Fruit fly (Drosophila melanogaster) whole organism, embryonic: Measurements from ENCODE around the gene CG44005.
A peak's percentile ranks its signal among the peaks of the same experiment; 100 is the strongest.

ENCODE experiments used
- B-H2 ChIP-seq: fragments of 200-800 bp; sonication (Bioruptor generic); optimal IDR thresholded peaks from 2 replicates; lab custom pipeline; 2018; ENCODE audit warnings: missing biosample characterization, mild to moderate bottlenecking, missing genetic modification characterization
- Blimp-1 ChIP-seq: fragments of 200-800 bp; sonication (Bioruptor generic); optimal IDR thresholded peaks from 3 replicates; lab custom pipeline; 2018; ENCODE audit warnings: missing biosample characterization, missing genetic modification characterization, mild to moderate bottlenecking, moderate library complexity, missing genetic modification reagents
- CG10321 ChIP-seq: fragments of 200-800 bp; sonication (Bioruptor generic); IDR thresholded peaks from 2 replicates; pipeline ENCODE4 v1.3.6; 2022; ENCODE audit warnings: missing biosample characterization, missing genetic modification characterization
- CG10979 ChIP-seq: fragments of 200-800 bp; sonication (Bioruptor generic); optimal IDR thresholded peaks from 2 replicates; lab custom pipeline; 2018; ENCODE audit warnings: missing biosample characterization, mild to moderate bottlenecking, missing genetic modification characterization, moderate library complexity
- CG14050 ChIP-seq: fragments of 200-800 bp; sonication (Bioruptor generic); IDR thresholded peaks from 3 replicates; pipeline ENCODE4 v1.3.6; 2022; ENCODE audit warnings: missing biosample characterization, missing genetic modification characterization
- CG14441 ChIP-seq: fragments of 200-800 bp; sonication (Bioruptor generic); IDR thresholded peaks from 2 replicates; pipeline ENCODE4 v1.3.6; 2022; ENCODE audit warnings: missing biosample characterization, missing genetic modification characterization
- CG16863 ChIP-seq: fragments of 200-800 bp; sonication (Bioruptor generic); optimal IDR thresholded peaks from 3 replicates; lab custom pipeline; 2016; ENCODE audit warnings: missing biosample characterization, missing genetic modification characterization
- CG17359 ChIP-seq: fragments of 200-800 bp; sonication (Bioruptor generic); optimal IDR thresholded peaks from 3 replicates; lab custom pipeline; 2018; ENCODE audit warnings: missing biosample characterization, mild to moderate bottlenecking, missing genetic modification characterization, moderate library complexity
- CG31365 ChIP-seq: fragments of 200-800 bp; sonication (Bioruptor generic); optimal IDR thresholded peaks from 2 replicates; lab custom pipeline; 2018; ENCODE audit warnings: missing biosample characterization, mild to moderate bottlenecking, missing genetic modification characterization
- CG32772 ChIP-seq: fragments of 200-800 bp; sonication (Bioruptor generic); IDR thresholded peaks from 2 replicates; pipeline ENCODE4 v1.3.6; 2022; ENCODE audit warnings: missing biosample characterization, missing genetic modification characterization
- CG4424 ChIP-seq: fragments of 200-800 bp; sonication (Bioruptor generic); optimal IDR thresholded peaks from 3 replicates; lab custom pipeline; 2016; ENCODE audit warnings: missing biosample characterization, missing genetic modification characterization
- CG4707 ChIP-seq: fragments of 200-800 bp; sonication (Bioruptor generic); optimal IDR thresholded peaks from 2 replicates; lab custom pipeline; 2018; ENCODE audit warnings: missing biosample characterization, mild to moderate bottlenecking, missing genetic modification characterization, moderate library complexity
- CG6175 ChIP-seq: fragments of 200-800 bp; sonication (Bioruptor generic); IDR thresholded peaks from 3 replicates; pipeline ENCODE4 v1.3.6; 2022; ENCODE audit warnings: missing biosample characterization, missing genetic modification characterization
- CG6791 ChIP-seq: fragments of 200-800 bp; sonication (Bioruptor generic); IDR thresholded peaks from 3 replicates; pipeline ENCODE4 v1.3.6; 2022; ENCODE audit warnings: missing biosample characterization, missing genetic modification characterization; ENCODE audit not compliant: partially characterized antibody
- CG7928 ChIP-seq: fragments of 200-800 bp; sonication (Bioruptor generic); optimal IDR thresholded peaks from 2 replicates; lab custom pipeline; 2017; ENCODE audit warnings: missing biosample characterization, mild to moderate bottlenecking, missing genetic modification characterization
- CG9437 ChIP-seq: fragments of 200-800 bp; sonication (Bioruptor generic); optimal IDR thresholded peaks from 2 replicates; lab custom pipeline; 2018; ENCODE audit warnings: missing biosample characterization, mild to moderate bottlenecking, missing genetic modification characterization
- CG9727 ChIP-seq: fragments of 200-800 bp; sonication (Bioruptor generic); optimal IDR thresholded peaks from 3 replicates; lab custom pipeline; 2017; ENCODE audit warnings: missing biosample characterization, mild to moderate bottlenecking, missing genetic modification characterization
- D ChIP-seq, 2 experiments: fragments of 200-800 bp in 1 of 2; fragments of >200 bp in 1 of 2; sonication (Bioruptor generic) in 1 of 2; optimal IDR thresholded peaks; 2 replicates in 1 of 2; 3 replicates in 1 of 2; lab custom pipeline; 2017; ENCODE audit warnings: mild to moderate bottlenecking in 1 of 2, missing biosample characterization in 1 of 2, missing genetic modification characterization in 1 of 2, missing genetic modification reagents in 1 of 2
- Dp ChIP-seq: fragments of 200-800 bp; sonication (Bioruptor generic); optimal IDR thresholded peaks from 2 replicates; lab custom pipeline; 2018; ENCODE audit warnings: missing biosample characterization, mild to moderate bottlenecking, missing genetic modification characterization, moderate library complexity
- H15 ChIP-seq: fragments of 200-800 bp; sonication (Bioruptor generic); IDR thresholded peaks from 3 replicates; pipeline ENCODE4 v1.3.6; 2022; ENCODE audit warnings: missing biosample characterization, missing genetic modification characterization
- HHEX ChIP-seq: fragments of 200-800 bp; sonication (Bioruptor generic); optimal IDR thresholded peaks from 3 replicates; lab custom pipeline; 2017; ENCODE audit warnings: missing biosample characterization, mild to moderate bottlenecking, missing genetic modification characterization, missing genetic modification reagents
- HmgD ChIP-seq: fragments of 200-800 bp; sonication (Bioruptor generic); optimal IDR thresholded peaks from 3 replicates; lab custom pipeline; 2016; ENCODE audit warnings: missing biosample characterization, missing genetic modification characterization
- HmgZ ChIP-seq: fragments of 200-800 bp; sonication (Bioruptor generic); optimal IDR thresholded peaks from 2 replicates; lab custom pipeline; 2018; ENCODE audit warnings: missing biosample characterization, mild to moderate bottlenecking, missing genetic modification characterization
- Hmx ChIP-seq: fragments of 200-800 bp; sonication (Bioruptor generic); optimal IDR thresholded peaks from 2 replicates; lab custom pipeline; 2016; ENCODE audit warnings: missing biosample characterization, missing genetic modification characterization
- Hr3 ChIP-seq: fragments of 200-800 bp; sonication (Bioruptor generic); optimal IDR thresholded peaks from 3 replicates; lab custom pipeline; 2016; ENCODE audit warnings: missing biosample characterization, missing genetic modification characterization
- Hr51 ChIP-seq, 2 experiments: fragments of 200-800 bp; sonication (Bioruptor generic); optimal IDR thresholded peaks; 2 replicates in 1 of 2; 3 replicates in 1 of 2; lab custom pipeline; 2016 to 2018; ENCODE audit warnings: missing biosample characterization in 2 of 2, missing genetic modification characterization in 2 of 2, mild to moderate bottlenecking in 1 of 2, moderate library complexity in 1 of 2
- MESR4 ChIP-seq: fragments of 200-800 bp; sonication (Bioruptor generic); optimal IDR thresholded peaks from 2 replicates; lab custom pipeline; 2018; ENCODE audit warnings: missing biosample characterization, mild to moderate bottlenecking, missing genetic modification characterization, moderate library complexity
- Mes4 ChIP-seq: fragments of 200-800 bp; sonication (Bioruptor generic); optimal IDR thresholded peaks from 2 replicates; lab custom pipeline; 2016; ENCODE audit warnings: missing biosample characterization, missing genetic modification characterization
- Myb ChIP-seq: fragments of 200-800 bp; sonication (Bioruptor generic); optimal IDR thresholded peaks from 2 replicates; lab custom pipeline; 2016; ENCODE audit warnings: missing biosample characterization, missing genetic modification characterization
- Nf-YC ChIP-seq: fragments of 200-800 bp; optimal IDR thresholded peaks from 3 replicates; lab custom pipeline; 2019; ENCODE audit warnings: missing biosample characterization, mild to moderate bottlenecking, missing genetic modification characterization, moderate library complexity
- Six4 ChIP-seq: fragments of 200-800 bp; sonication (Bioruptor generic); optimal IDR thresholded peaks from 2 replicates; lab custom pipeline; 2016; ENCODE audit warnings: missing biosample characterization, missing genetic modification characterization
- Sox102F ChIP-seq: fragments of 200-800 bp; sonication (Bioruptor generic); optimal IDR thresholded peaks from 2 replicates; lab custom pipeline; 2018; ENCODE audit warnings: missing biosample characterization, mild to moderate bottlenecking, missing genetic modification characterization, moderate library complexity
- TFAM ChIP-seq: fragments of 200-800 bp; sonication (Bioruptor generic); optimal IDR thresholded peaks from 2 replicates; lab custom pipeline; 2017; ENCODE audit warnings: missing biosample characterization, missing genetic modification characterization, inconsistent platforms
- cg ChIP-seq: fragments of 200-800 bp; sonication (Bioruptor generic); optimal IDR thresholded peaks from 3 replicates; lab custom pipeline; 2019; ENCODE audit warnings: missing biosample characterization, mild to moderate bottlenecking, missing genetic modification characterization, moderate library complexity
- croc ChIP-seq: fragments of 200-800 bp; sonication (Bioruptor generic); conservative IDR thresholded peaks from 3 replicates; pipeline ENCODE4 v1.3.6; 2022; ENCODE audit warnings: missing biosample characterization, missing genetic modification characterization
- cwo ChIP-seq: fragments of 200-800 bp; sonication (Bioruptor generic); optimal IDR thresholded peaks from 3 replicates; lab custom pipeline; 2017; ENCODE audit warnings: missing biosample characterization, missing genetic modification characterization, mild to moderate bottlenecking, moderate library complexity, missing genetic modification reagents
- fd3F ChIP-seq: fragments of 200-800 bp; sonication (Bioruptor generic); optimal IDR thresholded peaks from 2 replicates; lab custom pipeline; 2018; ENCODE audit warnings: missing biosample characterization, mild to moderate bottlenecking, missing genetic modification characterization, moderate library complexity
- fru ChIP-seq: fragments of >200 bp; optimal IDR thresholded peaks from 2 replicates; lab custom pipeline; 2017
- inv ChIP-seq: fragments of 200-800 bp; sonication (Bioruptor generic); IDR thresholded peaks from 2 replicates; pipeline ENCODE4 v1.3.6; 2022; ENCODE audit warnings: missing biosample characterization, missing genetic modification characterization; ENCODE audit not compliant: partially characterized antibody
- mld ChIP-seq: fragments of 200-800 bp; sonication (Bioruptor generic); IDR thresholded peaks from 3 replicates; pipeline ENCODE4 v1.3.6; 2022; ENCODE audit warnings: missing biosample characterization, missing genetic modification characterization; ENCODE audit not compliant: partially characterized antibody
- repo ChIP-seq: fragments of 200-800 bp; sonication (Bioruptor generic); optimal IDR thresholded peaks from 2 replicates; lab custom pipeline; 2016; ENCODE audit warnings: missing biosample characterization, missing genetic modification characterization
- rib ChIP-seq: fragments of 200-800 bp; sonication (Bioruptor generic); IDR thresholded peaks from 2 replicates; pipeline ENCODE4 v1.3.6; 2022; ENCODE audit warnings: missing biosample characterization, missing genetic modification characterization
- run ChIP-seq: fragments of 200-800 bp; sonication (Bioruptor generic); optimal IDR thresholded peaks from 3 replicates; lab custom pipeline; 2018; ENCODE audit warnings: missing biosample characterization, mild to moderate bottlenecking, missing genetic modification characterization
- sima ChIP-seq: fragments of 200-800 bp; sonication (Bioruptor generic); optimal IDR thresholded peaks from 2 replicates; lab custom pipeline; 2016; ENCODE audit warnings: missing biosample characterization, missing genetic modification characterization
- sug ChIP-seq: fragments of 200-800 bp; optimal IDR thresholded peaks from 2 replicates; lab custom pipeline; 2019; ENCODE audit warnings: missing biosample characterization, mild to moderate bottlenecking, missing genetic modification characterization, moderate library complexity
- tio ChIP-seq: fragments of 200-800 bp; sonication (Bioruptor generic); optimal IDR thresholded peaks from 2 replicates; lab custom pipeline; 2017; ENCODE audit warnings: missing biosample characterization, missing genetic modification characterization, inconsistent platforms
- tna ChIP-seq: fragments of 200-800 bp; sonication (Bioruptor generic); IDR thresholded peaks from 2 replicates; pipeline ENCODE4 v1.3.6; 2022; ENCODE audit warnings: missing biosample characterization, missing genetic modification characterization; ENCODE audit not compliant: partially characterized antibody

Gene CG44005

dm6 chr3L:18106021-18106944, 34.4 kb upstream of the CG44005 start, which contains the start of the genes CG13698 and mRpS26 (continued):
- no peak for TF ChIP-seq CG10321 (GFP tag; lab: Robert Waterston, UW)
- TF ChIP-seq croc (GFP tag; lab: Robert Waterston, UW) = peak; percentile 22; the same call in 1 of the 3 replicates
- TF ChIP-seq CG6175 (GFP tag; lab: Robert Waterston, UW) = no peak
- TF ChIP-seq MESR4 (GFP tag; lab: Kevin White, UChicago) = peak; percentile 91
- TF ChIP-seq sima = no peak
- TF ChIP-seq inv (GFP tag; lab: Robert Waterston, UW) = peak; percentile 44; the same call in 1 of the 2 replicates
- peak; percentile 83 for TF ChIP-seq sug (tag; lab: Kevin White, UChicago)
- no peak for TF ChIP-seq mld (GFP tag; lab: Robert Waterston, UW)
- peak; percentile 10 for TF ChIP-seq repo (GFP tag; lab: Kevin White, UChicago)
- TF ChIP-seq HHEX = peak; percentile 56
- TF ChIP-seq CG16863 (GFP tag; lab: Kevin White, UChicago) = peak; percentile 7
- peak; percentile 78 for TF ChIP-seq Nf-YC (tag; lab: Kevin White, UChicago)
- TF ChIP-seq CG6791 (GFP tag; lab: Robert Waterston, UW) = peak; percentile 60; the same call in 2 of the 3 replicates
- TF ChIP-seq CG14050 (GFP tag; lab: Robert Waterston, UW) = peak; percentile 50; the same call in 2 of the 3 replicates
- TF ChIP-seq CG7928 = peak; percentile 24
- peak; percentile 7 for TF ChIP-seq Dp (GFP tag; lab: Kevin White, UChicago)
- peak; percentile 68 for TF ChIP-seq CG9727 (GFP tag; lab: Kevin White, UChicago)
- peak; percentile 72 for TF ChIP-seq CG4424 (GFP tag; lab: Kevin White, UChicago)
- peak; percentile 66 for TF ChIP-seq Six4 (GFP tag; lab: Kevin White, UChicago)
- TF ChIP-seq CG32772 (GFP tag; lab: Robert Waterston, UW) = peak; percentile 42; the same call in 1 of the 2 replicates
- TF ChIP-seq CG14441 = peak; percentile 37
- peak; percentile 52 for TF ChIP-seq CG10979 (tag; lab: Kevin White, UChicago)
- TF ChIP-seq Hr3 = peak; percentile 73
- TF ChIP-seq HmgD = peak; percentile 25
- TF ChIP-seq Myb (GFP tag; lab: Kevin White, UChicago) = peak; percentile 67
- TF ChIP-seq tio (GFP tag; lab: Kevin White, UChicago) = peak; percentile 59
- no peak for TF ChIP-seq CG31365 (tag; lab: Kevin White, UChicago)
- no peak for TF ChIP-seq run (tag; lab: Kevin White, UChicago)
- TF ChIP-seq fru (lab: Kevin White, UChicago) = no peak
- TF ChIP-seq D (optimal IDR thresholded peaks at IDR 0.05; lab: Kevin White, UChicago) = no peak
- no peak for TF ChIP-seq D (GFP tag; optimal IDR thresholded peaks at IDR 0.05; lab: Kevin White, UChicago)
- peak; percentile 64 for TF ChIP-seq CG9437
- TF ChIP-seq Hr51 (GFP tag; optimal IDR thresholded peaks at IDR 0.05; lab: Kevin White, UChicago) = peak; percentile 29 to 73
- peak; percentile 53 for TF ChIP-seq cwo (GFP tag; lab: Kevin White, UChicago)
- no peak for TF ChIP-seq TFAM
- TF ChIP-seq HmgZ (tag; lab: Kevin White, UChicago) = peak; percentile 60
- TF ChIP-seq CG17359 = peak; percentile 61
- peak; percentile 72 for TF ChIP-seq Sox102F (GFP tag; lab: Kevin White, UChicago)
- TF ChIP-seq CG4707 = no peak
- peak; percentile 68 for TF ChIP-seq fd3F
- no peak for TF ChIP-seq cg (GFP tag; lab: Kevin White, UChicago)
- no peak for TF ChIP-seq Mes4 (GFP tag; lab: Kevin White, UChicago)
- no peak for TF ChIP-seq Hmx (GFP tag; lab: Kevin White, UChicago)
- TF ChIP-seq tna (GFP tag; lab: Robert Waterston, UW) = no peak; the same call in 1 of the 2 replicates
- peak; percentile 68 for TF ChIP-seq B-H2 (GFP tag; lab: Kevin White, UChicago)
- TF ChIP-seq H15 = 0 out of 3 replicates have a peak, but pooled peaks have one; percentile 39
- TF ChIP-seq Blimp-1 (GFP tag; lab: Kevin White, UChicago) = peak; percentile 58
- TF ChIP-seq rib (GFP tag; lab: Robert Waterston, UW) = no peak
